Fruit fly (Drosophila melanogaster): Measurements from ENCODE around the gene Teh2.

dm6 chr3L:4185259-4185658 lies 2.6 kb downstream of the Teh2 start:
- TF ChIP-seq CTCF (optimal IDR thresholded peaks at IDR 0.05) (no peak), CG8478 (optimal IDR thresholded peaks at IDR 0.05) (no peak)
